Worm (Caenorhabditis elegans) whole organism, L1 larva: ENCODE measurements around the gene sri-7.

ENCODE experiments used
- efl-3 ChIP-seq: fragments of 200-800 bp; sonication (Bioruptor generic); optimal IDR thresholded peaks from 2 replicates; lab custom pipeline; 2018; ENCODE audit warnings: mild to moderate bottlenecking, missing genetic modification characterization, missing compliant biosample characterization
- egl-27 ChIP-seq, 2 experiments: fragments of 150-350 bp in 1 of 2; sonication (generic microtip); optimal IDR thresholded peaks; 3 replicates each; lab custom pipeline; 2017 to 2018; ENCODE audit warnings: missing biosample characterization in 2 of 2, missing genetic modification characterization in 2 of 2, missing genetic modification reagents in 2 of 2
- lir-3 ChIP-seq: sonication (generic microtip); optimal IDR thresholded peaks from 2 replicates; lab custom pipeline; 2016; ENCODE audit warnings: mild to moderate bottlenecking, missing genetic modification characterization, moderate library complexity, missing compliant biosample characterization; ENCODE audit not compliant: poor library complexity
- sox-4 ChIP-seq: sonication (generic microtip); optimal IDR thresholded peaks from 2 replicates; lab custom pipeline; 2016; ENCODE audit warnings: missing genetic modification characterization, missing compliant biosample characterization

DNA sequence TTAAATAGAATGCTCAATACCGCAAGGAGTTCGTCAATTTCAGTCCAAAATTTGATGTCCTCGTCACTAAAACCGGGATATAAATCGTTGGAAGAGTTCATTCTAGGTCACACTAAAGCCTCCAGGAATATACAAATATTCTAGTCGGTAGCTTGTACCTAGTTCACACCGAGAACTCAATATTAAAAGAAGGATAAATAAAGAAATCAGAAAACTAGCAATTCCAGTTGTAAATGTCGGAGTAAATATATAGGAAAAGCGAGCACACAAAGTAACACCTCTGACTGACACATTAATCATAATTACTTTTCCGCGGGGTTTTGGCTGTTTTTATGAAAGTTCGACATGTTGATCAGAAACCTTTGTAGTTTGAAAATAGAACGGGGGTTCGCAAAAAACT is 51.3 kb downstream of the sri-7 start, which contains the start of gene srw-33:
- TF ChIP-seq sox-4 (tag; lab: Kevin White, UChicago) (no peak), egl-27 (tag; optimal IDR thresholded peaks at IDR 0.05; lab: Kevin White, UChicago) (no peak), lir-3 (tag; lab: Kevin White, UChicago) (no peak), efl-3 (GFP tag; lab: Kevin White, UChicago) (no peak)
